Worm (Caenorhabditis elegans) whole organism, midembryonic: Measurements from ENCODE around the gene nspc-16.

Experiments used
- T22C8.4 ChIP-seq: fragments of 200-800 bp; sonication (Bioruptor generic); IDR thresholded peaks from 2 replicates; pipeline ENCODE4 v1.3.6; 2022; ENCODE audit warnings: missing genetic modification characterization, missing compliant biosample characterization
- cog-1 ChIP-seq: sonication (generic microtip); optimal IDR thresholded peaks from 2 replicates; lab custom pipeline; 2016; ENCODE audit warnings: missing genetic modification characterization, missing compliant biosample characterization
- flt-1 ChIP-seq: fragments of 200-800 bp; sonication (Bioruptor generic); IDR thresholded peaks from 2 replicates; pipeline ENCODE4 v1.3.6; 2022; ENCODE audit warnings: missing genetic modification characterization, missing compliant biosample characterization
- klf-2 ChIP-seq: fragments of 200-800 bp; sonication (Bioruptor generic); conservative IDR thresholded peaks from 2 replicates; pipeline ENCODE4 v1.3.6; 2022; ENCODE audit warnings: missing genetic modification reagents, missing genetic modification characterization, missing compliant biosample characterization
- med-1 ChIP-seq: sonication (generic microtip); optimal IDR thresholded peaks from 2 replicates; lab custom pipeline; 2017; ENCODE audit warnings: missing genetic modification characterization, mild to moderate bottlenecking, missing compliant biosample characterization, antibody characterized with exemption, missing genetic modification reagents; ENCODE audit not compliant: insufficient read depth
- ref-1 ChIP-seq: fragments of 200-800 bp; sonication (Bioruptor generic); conservative IDR thresholded peaks from 2 replicates; pipeline ENCODE4 v1.3.6; 2022; ENCODE audit warnings: missing genetic modification reagents, missing genetic modification characterization, missing compliant biosample characterization
- tab-1 ChIP-seq: fragments of 200-800 bp; sonication (Bioruptor generic); IDR thresholded peaks from 2 replicates; pipeline ENCODE4 v1.3.6; 2022; ENCODE audit warnings: missing genetic modification characterization, missing compliant biosample characterization
- ztf-23 ChIP-seq: fragments of 200-800 bp; sonication (Bioruptor generic); IDR thresholded peaks from 2 replicates; pipeline ENCODE4 v1.3.6; 2022; ENCODE audit warnings: missing genetic modification reagents, missing genetic modification characterization, missing compliant biosample characterization
- ztf-29 ChIP-seq: fragments of 200-800 bp; sonication (Bioruptor generic); IDR thresholded peaks from 2 replicates; pipeline ENCODE4 v1.3.6; 2022; ENCODE audit warnings: missing genetic modification reagents, missing genetic modification characterization, missing compliant biosample characterization

nspc-16 gene

ce11 chrX:14523275-14523674 is at the start of gene nspc-16:
TSS of gene nspc-16 (plus strand) at chrX:14523575.
- TF ChIP-seq klf-2 (GFP tag; lab: Robert Waterston, UW), result no peak
- no peak for TF ChIP-seq cog-1 (tag; lab: Kevin White, UChicago)
- TF ChIP-seq ztf-23 (GFP tag; lab: Robert Waterston, UW), result no peak
- TF ChIP-seq med-1, result no peak
- TF ChIP-seq ref-1 (GFP tag; lab: Robert Waterston, UW), result no peak
- no peak for TF ChIP-seq tab-1 (GFP tag; lab: Robert Waterston, UW)
- TF ChIP-seq flt-1 (GFP tag; lab: Robert Waterston, UW), result no peak
- no peak for TF ChIP-seq ztf-29
- TF ChIP-seq T22C8.4 (GFP tag; lab: Robert Waterston, UW), result no peak

DNA sequence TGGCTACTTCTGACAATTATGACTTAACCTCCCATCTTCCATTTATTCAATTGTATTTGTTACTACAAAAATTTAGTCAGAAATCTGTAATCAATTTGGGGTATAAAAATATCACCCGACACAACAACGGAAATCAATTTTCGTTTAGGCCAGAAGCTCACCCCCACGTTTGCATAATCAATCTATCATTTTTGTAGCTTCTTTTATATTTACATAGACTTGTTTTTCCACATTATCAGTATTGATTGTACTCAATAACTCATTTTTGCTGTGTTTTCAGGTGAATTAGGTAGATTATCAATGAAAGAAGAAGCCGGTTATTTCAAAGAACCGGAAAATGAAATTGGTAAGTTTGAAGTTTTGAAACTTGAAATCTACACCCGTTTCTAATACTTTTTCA is 49.6 kb upstream of the nspc-16 start, which contains the start of gene M163.5:
Gene M163.5, plus strand, starts transcription at position 301 of the 400 bp plus-strand sequence.
- TF ChIP-seq med-1 (no peak), T22C8.4 (GFP tag; lab: Robert Waterston, UW) (no peak), klf-2 (GFP tag; lab: Robert Waterston, UW) (no peak), cog-1 (tag; lab: Kevin White, UChicago) (no peak)

DNA sequence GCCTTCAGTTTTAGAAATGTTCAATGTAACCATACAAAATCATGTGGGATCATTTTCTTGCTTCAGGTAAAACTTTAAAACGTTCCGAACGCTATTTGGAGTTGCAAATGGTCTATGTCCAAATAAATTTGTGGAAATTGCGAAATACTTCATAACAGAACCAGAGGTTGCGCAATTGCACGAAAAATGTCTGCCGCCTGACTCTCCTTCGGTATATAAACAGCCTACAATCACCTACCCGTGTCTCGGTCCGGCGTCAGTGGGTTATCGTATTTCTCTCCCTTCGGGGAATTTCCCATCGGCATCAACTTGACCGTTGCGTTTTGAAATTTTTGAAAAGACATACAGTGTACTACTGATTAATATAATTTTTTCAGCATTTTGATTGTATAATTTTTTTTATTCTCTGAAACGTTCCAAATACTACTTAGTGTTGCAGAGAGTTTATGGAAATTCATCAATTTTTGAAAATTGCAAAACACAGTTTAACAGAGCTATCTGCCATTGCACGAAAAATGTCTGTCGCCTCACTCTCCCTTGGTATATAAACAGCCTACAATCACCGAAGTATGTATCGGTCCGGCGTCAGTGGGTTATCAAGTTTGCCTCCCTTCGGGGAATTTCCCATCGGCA is 46.6 kb upstream of the nspc-16 start:
- TF ChIP-seq klf-2 (GFP tag; lab: Robert Waterston, UW), result no peak
- no peak for TF ChIP-seq cog-1 (tag; lab: Kevin White, UChicago)
- no peak for TF ChIP-seq flt-1 (GFP tag; lab: Robert Waterston, UW)
- no peak for TF ChIP-seq ztf-29
- no peak for TF ChIP-seq med-1
- no peak for TF ChIP-seq ref-1 (GFP tag; lab: Robert Waterston, UW)
- TF ChIP-seq tab-1 (GFP tag; lab: Robert Waterston, UW), result no peak
- TF ChIP-seq T22C8.4 (GFP tag; lab: Robert Waterston, UW), result no peak
- TF ChIP-seq ztf-23 (GFP tag; lab: Robert Waterston, UW), result no peak

DNA sequence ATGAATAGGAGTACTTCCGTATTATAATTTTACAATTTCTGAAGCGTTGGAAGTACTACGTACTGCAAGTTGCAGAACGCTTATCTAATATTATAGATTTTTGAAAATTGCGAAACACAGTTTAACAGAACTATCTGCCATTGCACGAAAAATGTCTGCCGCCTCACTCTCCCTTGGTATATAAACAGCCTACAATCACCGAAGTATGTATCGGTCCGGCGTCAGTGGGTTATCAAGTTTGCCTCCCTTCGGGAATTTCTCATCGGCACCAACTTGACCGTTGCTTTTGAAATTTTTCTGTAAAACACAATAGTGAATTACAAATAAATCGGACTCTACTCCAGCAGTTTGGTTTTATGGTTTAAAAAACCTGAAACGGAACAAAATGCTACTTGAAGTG is 46.0 kb upstream of the nspc-16 start:
- TF ChIP-seq T22C8.4 (GFP tag; lab: Robert Waterston, UW) (no peak), med-1 (no peak), cog-1 (tag; lab: Kevin White, UChicago) (no peak), ztf-29 (no peak), ref-1 (GFP tag; lab: Robert Waterston, UW) (no peak), tab-1 (GFP tag; lab: Robert Waterston, UW) (no peak), klf-2 (GFP tag; lab: Robert Waterston, UW) (no peak), ztf-23 (GFP tag; lab: Robert Waterston, UW) (no peak), flt-1 (GFP tag; lab: Robert Waterston, UW) (no peak)

DNA sequence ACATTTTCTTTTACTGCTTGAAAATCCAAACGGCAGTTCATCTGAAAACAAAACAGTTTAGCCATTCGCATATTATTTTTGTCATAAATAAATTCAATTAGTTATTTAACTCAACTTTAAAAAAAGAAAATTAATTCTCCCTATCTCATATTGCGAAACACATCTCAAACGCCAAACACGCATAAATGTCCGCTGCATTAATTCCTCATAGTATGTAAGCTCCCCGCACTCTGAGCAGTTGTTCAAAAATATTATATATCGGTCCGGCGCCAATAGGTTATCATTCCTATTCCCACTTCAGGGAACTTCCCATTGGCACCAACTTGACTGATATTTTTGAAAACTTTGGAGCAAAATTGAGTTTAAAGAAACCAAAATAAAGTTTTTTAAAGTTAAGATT is 45.2 kb upstream of the nspc-16 start:
- TF ChIP-seq ztf-29, result no peak
- no peak for TF ChIP-seq klf-2 (GFP tag; lab: Robert Waterston, UW)
- TF ChIP-seq tab-1 (GFP tag; lab: Robert Waterston, UW), result no peak

DNA sequence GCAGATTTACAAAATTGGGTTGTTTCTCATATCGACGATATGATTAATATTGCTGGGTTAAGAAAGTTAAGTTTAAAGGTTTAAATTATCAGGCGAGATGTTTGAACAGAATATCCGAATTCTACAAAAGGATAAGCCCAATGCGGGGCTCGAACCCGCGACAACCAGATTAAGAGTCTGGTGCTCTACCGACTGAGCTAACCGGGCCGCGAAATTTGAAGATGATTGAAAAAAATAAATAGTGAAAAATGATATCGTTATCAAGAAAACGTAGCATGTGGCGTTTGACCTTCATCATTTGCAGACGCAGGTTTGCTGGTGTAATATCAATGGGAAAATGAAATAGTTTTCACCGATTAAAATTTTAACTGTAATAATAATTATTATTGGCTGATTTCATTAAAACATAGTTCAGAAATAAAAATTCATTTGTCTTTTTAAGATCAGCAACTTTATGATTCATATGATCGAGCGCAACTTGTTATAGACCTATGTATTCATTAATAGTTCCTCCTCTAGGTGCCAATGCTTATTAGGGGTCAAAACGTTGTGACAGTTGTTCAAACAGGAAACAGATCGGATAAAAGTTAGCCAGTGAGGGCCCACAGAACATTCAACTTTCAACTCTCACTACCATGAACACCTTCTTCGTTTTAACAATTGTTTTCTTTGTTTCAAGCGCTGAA is 44.5 kb upstream of the nspc-16 start, which contains the start of gene M163.11:
Gene M163.11, plus strand, starts transcription at position 636 of the 686 bp plus-strand sequence.
- TF ChIP-seq flt-1 (GFP tag; lab: Robert Waterston, UW) (no peak), ztf-23 (GFP tag; lab: Robert Waterston, UW) (0 out of 2 replicates have a peak, but pooled peaks have one; percentile 46)

DNA sequence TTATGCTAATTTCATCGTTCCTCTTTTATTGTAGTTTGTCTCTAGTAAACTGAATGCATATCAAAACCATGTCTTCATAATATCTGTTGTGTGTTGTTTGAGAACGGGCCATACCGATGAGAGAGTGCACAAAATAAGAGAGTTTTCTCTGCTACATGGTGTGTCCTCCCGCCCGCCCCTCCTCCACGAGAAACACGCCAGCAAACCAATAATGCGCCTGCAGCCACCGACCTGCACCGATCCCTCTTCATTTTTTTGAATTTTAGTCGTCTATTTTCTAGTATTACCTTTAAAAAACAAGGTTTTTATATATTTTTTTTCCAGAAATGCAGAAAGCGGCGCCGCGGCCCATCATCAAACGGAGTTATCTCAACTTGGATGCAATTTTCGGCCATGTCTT is 43.1 kb upstream of the nspc-16 start, which contains the start of gene gfi-3:
Gene gfi-3, plus strand, starts transcription at position 325 of the 400 bp plus-strand sequence.
- TF ChIP-seq tab-1 (GFP tag; lab: Robert Waterston, UW) (no peak), klf-2 (GFP tag; lab: Robert Waterston, UW) (no peak), flt-1 (GFP tag; lab: Robert Waterston, UW) (no peak; the same call in 1 of the 2 replicates), med-1 (peak; percentile 40), ztf-23 (GFP tag; lab: Robert Waterston, UW) (peak; percentile 81), T22C8.4 (GFP tag; lab: Robert Waterston, UW) (peak; percentile 13; the same call in 1 of the 2 replicates)

ce11 chrX:14481637-14482036 is 41.7 kb upstream of the nspc-16 start:
- TF ChIP-seq flt-1 (GFP tag; lab: Robert Waterston, UW), result no peak

- TF ChIP-seq T22C8.4 (GFP tag; lab: Robert Waterston, UW), result no peak
These were observed 38.5 kb upstream of the nspc-16 start, which contains the start of gene M163.8 for ce11 chrX:14484827-14485226. TSS of gene M163.8 (plus strand) at chrX:14485127.

DNA sequence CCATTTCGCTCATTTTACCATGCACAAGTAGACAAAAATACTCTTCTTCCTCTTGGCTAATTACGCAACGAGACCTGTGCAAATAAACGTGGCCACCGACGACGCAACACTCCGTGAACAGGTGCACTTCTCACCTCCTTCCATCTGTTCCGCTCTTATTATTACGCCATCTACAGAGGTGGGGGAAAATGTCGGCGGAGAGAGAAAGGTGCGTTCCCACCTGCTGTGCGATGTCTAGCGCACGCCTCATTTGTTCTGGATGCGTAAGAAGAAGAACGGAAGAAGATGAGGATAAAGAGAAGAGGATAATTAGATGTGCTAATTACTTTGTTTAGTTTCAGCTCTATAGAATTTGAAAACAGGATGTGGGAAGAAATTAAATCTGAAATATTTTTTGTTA is 36.9 kb upstream of the nspc-16 start:
- TF ChIP-seq cog-1 (tag; lab: Kevin White, UChicago) (peak; percentile 17), med-1 (no peak), ztf-23 (GFP tag; lab: Robert Waterston, UW) (no peak), tab-1 (GFP tag; lab: Robert Waterston, UW) (no peak), klf-2 (GFP tag; lab: Robert Waterston, UW) (no peak), T22C8.4 (GFP tag; lab: Robert Waterston, UW) (no peak), ztf-29 (no peak), flt-1 (GFP tag; lab: Robert Waterston, UW) (peak; percentile 70; the same call in 1 of the 2 replicates), ref-1 (GFP tag; lab: Robert Waterston, UW) (no peak)
